Worm (Caenorhabditis elegans) whole organism, L1 larva: ENCODE measurements around the gene mpz-5.

Experiments used
- C04F5.9 ChIP-seq: sonication (generic microtip); optimal IDR thresholded peaks from 2 replicates; lab custom pipeline; 2016; ENCODE audit warnings: missing genetic modification characterization, missing compliant biosample characterization
- C16A3.4 ChIP-seq: fragments of 150-350 bp; optimal IDR thresholded peaks from 2 replicates; lab custom pipeline; 2014; ENCODE audit warnings: missing biosample characterization, missing genetic modification characterization
- Y116A8C.19 ChIP-seq: sonication (generic microtip); optimal IDR thresholded peaks from 2 replicates; lab custom pipeline; 2016; ENCODE audit warnings: missing compliant biosample characterization, missing genetic modification characterization, borderline replicate concordance
- aha-1 ChIP-seq: fragments of 150-350 bp; optimal IDR thresholded peaks from 2 replicates; lab custom pipeline; 2014; ENCODE audit warnings: missing biosample characterization, missing genetic modification characterization
- aly-2 ChIP-seq: fragments of 150-350 bp; optimal IDR thresholded peaks from 2 replicates; lab custom pipeline; 2014; ENCODE audit warnings: missing biosample characterization, missing genetic modification characterization
- blmp-1 ChIP-seq: fragments of 150-350 bp; optimal IDR thresholded peaks from 2 replicates; lab custom pipeline; 2014; ENCODE audit warnings: missing biosample characterization, missing genetic modification characterization
- ceh-63 ChIP-seq: fragments of 200-800 bp; sonication (Bioruptor generic); optimal IDR thresholded peaks from 2 replicates; lab custom pipeline; 2018; ENCODE audit warnings: mild to moderate bottlenecking, missing genetic modification characterization, missing compliant biosample characterization
- ceh-8 ChIP-seq: fragments of 200-800 bp; sonication (Bioruptor generic); optimal IDR thresholded peaks from 2 replicates; lab custom pipeline; 2018; ENCODE audit warnings: mild to moderate bottlenecking, missing genetic modification characterization, moderate library complexity, missing compliant biosample characterization
- ceh-82 ChIP-seq, 3 experiments: fragments of 150-350 bp in 1 of 3; sonication (generic microtip) in 2 of 3; optimal IDR thresholded peaks; 2 replicates each; lab custom pipeline; 2014 to 2017; ENCODE audit warnings: missing biosample characterization in 3 of 3, missing genetic modification characterization in 3 of 3
- ceh-88 ChIP-seq: fragments of 200-800 bp; sonication (Bioruptor generic); IDR thresholded peaks from 2 replicates; pipeline ENCODE4 v1.3.6; 2022; ENCODE audit warnings: missing genetic modification characterization, missing compliant biosample characterization
- ceh-90 ChIP-seq: sonication (generic microtip); optimal IDR thresholded peaks from 2 replicates; lab custom pipeline; 2016; ENCODE audit warnings: missing genetic modification characterization, missing compliant biosample characterization
- ces-1 ChIP-seq: fragments of 150-350 bp; optimal IDR thresholded peaks from 2 replicates; lab custom pipeline; 2014; ENCODE audit warnings: missing biosample characterization, missing genetic modification reagents, missing genetic modification characterization
- dpl-1 ChIP-seq, 3 experiments: fragments of 150-350 bp in 2 of 3; sonication (generic microtip) in 1 of 3; optimal IDR thresholded peaks; 2 replicates each; lab custom pipeline; 2014 to 2017; ENCODE audit warnings: missing biosample characterization in 3 of 3, missing genetic modification characterization in 3 of 3, missing genetic modification reagents in 3 of 3
- efl-1 ChIP-seq, 4 experiments: fragments of 150-350 bp; optimal IDR thresholded peaks in 3 of 4; peaks in 1 of 4; 1 replicate in 1 of 4; 2 replicates in 3 of 4; lab custom pipeline; 2014; ENCODE audit warnings: missing biosample characterization in 2 of 4, missing genetic modification characterization in 2 of 4, missing genetic modification reagents in 2 of 4
- efl-3 ChIP-seq: fragments of 200-800 bp; sonication (Bioruptor generic); optimal IDR thresholded peaks from 2 replicates; lab custom pipeline; 2018; ENCODE audit warnings: mild to moderate bottlenecking, missing genetic modification characterization, missing compliant biosample characterization
- egl-27 ChIP-seq, 2 experiments: fragments of 150-350 bp in 1 of 2; sonication (generic microtip); optimal IDR thresholded peaks; 3 replicates each; lab custom pipeline; 2017 to 2018; ENCODE audit warnings: missing biosample characterization in 2 of 2, missing genetic modification characterization in 2 of 2, missing genetic modification reagents in 2 of 2
- elt-3 ChIP-seq, 6 experiments: fragments of 150-350 bp in 1 of 6; sonication (generic microtip); optimal IDR thresholded peaks; 2 replicates each; lab custom pipeline; 2017 to 2018; ENCODE audit warnings: missing biosample characterization in 6 of 6, missing genetic modification characterization in 6 of 6, inconsistent platforms in 1 of 6
- ets-5 ChIP-seq: fragments of 200-800 bp; sonication (Bioruptor generic); IDR thresholded peaks from 2 replicates; pipeline ENCODE4 v1.3.6; 2022; ENCODE audit warnings: missing genetic modification characterization, missing compliant biosample characterization
- fkh-4 ChIP-seq: sonication (generic microtip); optimal IDR thresholded peaks from 2 replicates; lab custom pipeline; 2016; ENCODE audit warnings: missing compliant biosample characterization, missing genetic modification characterization, borderline replicate concordance
- hlh-17 ChIP-seq: fragments of 200-800 bp; sonication (Bioruptor generic); optimal IDR thresholded peaks from 2 replicates; lab custom pipeline; 2018; ENCODE audit warnings: missing genetic modification characterization, mild to moderate bottlenecking, missing compliant biosample characterization, moderate library complexity, borderline replicate concordance
- hlh-4 ChIP-seq: sonication (generic microtip); optimal IDR thresholded peaks from 2 replicates; lab custom pipeline; 2016; ENCODE audit warnings: mild to moderate bottlenecking, missing genetic modification characterization, missing compliant biosample characterization
- irx-1 ChIP-seq: sonication (generic microtip); optimal IDR thresholded peaks from 2 replicates; lab custom pipeline; 2016; ENCODE audit warnings: missing genetic modification characterization, missing compliant biosample characterization
- lin-13 ChIP-seq: fragments of 150-350 bp; optimal IDR thresholded peaks from 2 replicates; lab custom pipeline; 2014; ENCODE audit warnings: missing biosample characterization, missing genetic modification reagents, missing genetic modification characterization
- lin-14 ChIP-seq: fragments of 200-800 bp; sonication (Bioruptor generic); optimal IDR thresholded peaks from 2 replicates; lab custom pipeline; 2018; ENCODE audit warnings: mild to moderate bottlenecking, missing genetic modification characterization, moderate library complexity, missing compliant biosample characterization
- lin-15B ChIP-seq: fragments of 150-350 bp; sonication (generic microtip); optimal IDR thresholded peaks from 3 replicates; lab custom pipeline; 2014; ENCODE audit warnings: missing biosample characterization, missing genetic modification characterization
- lin-39 ChIP-seq: fragments of 150-350 bp; optimal IDR thresholded peaks from 2 replicates; lab custom pipeline; 2014; ENCODE audit warnings: missing biosample characterization, missing genetic modification reagents, missing genetic modification characterization
- lir-3 ChIP-seq: sonication (generic microtip); optimal IDR thresholded peaks from 2 replicates; lab custom pipeline; 2016; ENCODE audit warnings: mild to moderate bottlenecking, missing genetic modification characterization, moderate library complexity, missing compliant biosample characterization; ENCODE audit not compliant: poor library complexity
- mab-9 ChIP-seq: fragments of 200-800 bp; sonication (Bioruptor generic); IDR thresholded peaks from 2 replicates; pipeline ENCODE4 v1.3.6; 2022; ENCODE audit warnings: missing genetic modification reagents, missing genetic modification characterization, missing compliant biosample characterization
- mef-2 ChIP-seq: fragments of 150-350 bp; optimal IDR thresholded peaks from 2 replicates; lab custom pipeline; 2014; ENCODE audit warnings: missing biosample characterization, missing genetic modification characterization
- nhr-11 ChIP-seq: fragments of 150-350 bp; optimal IDR thresholded peaks from 2 replicates; lab custom pipeline; 2014; ENCODE audit warnings: missing biosample characterization, missing genetic modification characterization
- nhr-20 ChIP-seq: sonication (generic microtip); optimal IDR thresholded peaks from 2 replicates; lab custom pipeline; 2016; ENCODE audit warnings: mild to moderate bottlenecking, missing genetic modification characterization, missing compliant biosample characterization
- nhr-237 ChIP-seq: fragments of 150-350 bp; optimal IDR thresholded peaks from 2 replicates; lab custom pipeline; 2014; ENCODE audit warnings: missing biosample characterization, missing genetic modification characterization
- nhr-28 ChIP-seq: fragments of 150-350 bp; optimal IDR thresholded peaks from 2 replicates; lab custom pipeline; 2014; ENCODE audit warnings: missing biosample characterization, missing genetic modification characterization
- nhr-47 ChIP-seq: sonication (generic microtip); optimal IDR thresholded peaks from 2 replicates; lab custom pipeline; 2016; ENCODE audit warnings: mild to moderate bottlenecking, missing genetic modification characterization, moderate library complexity, missing compliant biosample characterization
- nhr-76 ChIP-seq: sonication (generic microtip); optimal IDR thresholded peaks from 2 replicates; lab custom pipeline; 2017; ENCODE audit warnings: missing biosample characterization, missing genetic modification characterization
- nhr-85 ChIP-seq: sonication (generic microtip); peaks from one replicate; lab custom pipeline; 2016; ENCODE audit warnings: missing genetic modification characterization, inconsistent platforms, missing compliant biosample characterization
- pax-3 ChIP-seq: fragments of 200-800 bp; sonication (Bioruptor generic); optimal IDR thresholded peaks from 2 replicates; lab custom pipeline; 2018; ENCODE audit warnings: mild to moderate bottlenecking, missing genetic modification characterization, moderate library complexity, missing compliant biosample characterization
- rnt-1 ChIP-seq: sonication (generic microtip); optimal IDR thresholded peaks from 2 replicates; lab custom pipeline; 2016; ENCODE audit warnings: mild to moderate bottlenecking, missing genetic modification characterization, moderate library complexity, missing compliant biosample characterization
- skn-1 ChIP-seq: fragments of 150-350 bp; optimal IDR thresholded peaks from 2 replicates; lab custom pipeline; 2014; ENCODE audit warnings: missing biosample characterization, missing genetic modification characterization
- snu-23 ChIP-seq: sonication (generic microtip); optimal IDR thresholded peaks from 2 replicates; lab custom pipeline; 2016; ENCODE audit warnings: missing genetic modification characterization, missing compliant biosample characterization
- sox-4 ChIP-seq: sonication (generic microtip); optimal IDR thresholded peaks from 2 replicates; lab custom pipeline; 2016; ENCODE audit warnings: missing genetic modification characterization, missing compliant biosample characterization
- sptf-1 ChIP-seq: fragments of 150-350 bp; optimal IDR thresholded peaks from 2 replicates; lab custom pipeline; 2014; ENCODE audit warnings: missing biosample characterization, missing genetic modification characterization
- sup-37 ChIP-seq: fragments of 200-800 bp; sonication (Bioruptor generic); optimal IDR thresholded peaks from 2 replicates; lab custom pipeline; 2018; ENCODE audit warnings: mild to moderate bottlenecking, missing genetic modification characterization, missing compliant biosample characterization
- swsn-7 ChIP-seq: sonication (generic microtip); optimal IDR thresholded peaks from 2 replicates; lab custom pipeline; 2016; ENCODE audit warnings: missing genetic modification characterization, missing compliant biosample characterization
- tbx-2 ChIP-seq: sonication (generic microtip); optimal IDR thresholded peaks from 2 replicates; lab custom pipeline; 2016; ENCODE audit warnings: missing genetic modification characterization, missing compliant biosample characterization
- tlp-1 ChIP-seq: fragments of 150-350 bp; optimal IDR thresholded peaks from 2 replicates; lab custom pipeline; 2014; ENCODE audit warnings: missing biosample characterization, missing genetic modification characterization
- unc-130 ChIP-seq: fragments of 150-350 bp; optimal IDR thresholded peaks from 2 replicates; lab custom pipeline; 2017; ENCODE audit warnings: missing biosample characterization, missing genetic modification characterization, inconsistent platforms
- unc-30 ChIP-seq: sonication (generic microtip); optimal IDR thresholded peaks from 2 replicates; lab custom pipeline; 2017; ENCODE audit warnings: missing biosample characterization, missing genetic modification characterization
- unc-62 ChIP-seq: fragments of 150-350 bp; optimal IDR thresholded peaks from 2 replicates; lab custom pipeline; 2014; ENCODE audit warnings: missing biosample characterization, missing genetic modification reagents, missing genetic modification characterization
- xbp-1 ChIP-seq: sonication (generic microtip); optimal IDR thresholded peaks from 2 replicates; lab custom pipeline; 2016; ENCODE audit warnings: missing genetic modification characterization, missing compliant biosample characterization
- zag-1 ChIP-seq: fragments of 150-350 bp; optimal IDR thresholded peaks from 2 replicates; lab custom pipeline; 2014; ENCODE audit warnings: missing biosample characterization, missing genetic modification characterization
- ztf-4 ChIP-seq: fragments of 150-350 bp; optimal IDR thresholded peaks from 2 replicates; lab custom pipeline; 2014; ENCODE audit warnings: missing biosample characterization, missing genetic modification characterization

mpz-5 gene

ce11 chrIV:10380626-10381025 lies 7.0 kb upstream of the mpz-5 start (continued):
- no peak for TF ChIP-seq lin-13 (GFP tag; lab: Kevin White, UChicago)
- no peak for TF ChIP-seq nhr-76 (tag; lab: Kevin White, UChicago)
- TF ChIP-seq snu-23 (GFP tag; lab: Kevin White, UChicago), result peak; percentile 61
- TF ChIP-seq zag-1, result no peak
- peak; percentile 32 to 36 for TF ChIP-seq efl-1 (optimal IDR thresholded peaks at IDR 0.05; lab: Kevin White, UChicago)
- TF ChIP-seq efl-1 (GFP tag; optimal IDR thresholded peaks at IDR 0.05 in 1 of 2; lab: Kevin White, UChicago), result peak; percentile 41 to 94
- TF ChIP-seq unc-62, result no peak
- TF ChIP-seq nhr-47 (tag; lab: Kevin White, UChicago), result peak; percentile 55
- no peak for TF ChIP-seq C16A3.4
- TF ChIP-seq lin-14 (GFP tag; lab: Kevin White, UChicago), result peak; percentile 85
- TF ChIP-seq nhr-237 (tag; lab: Kevin White, UChicago), result no peak
- TF ChIP-seq rnt-1, result peak; percentile 68
- no peak for TF ChIP-seq hlh-4 (tag; lab: Kevin White, UChicago)
- no peak for TF ChIP-seq ceh-90 (tag; lab: Kevin White, UChicago)
- TF ChIP-seq mab-9, result no peak
- TF ChIP-seq ceh-82 (tag; optimal IDR thresholded peaks at IDR 0.05; lab: Kevin White, UChicago), result peak in 1 of 3 experiments; percentile 34
- peak; percentile 77 for TF ChIP-seq nhr-85
- TF ChIP-seq blmp-1 (tag; lab: Kevin White, UChicago), result peak; percentile 60
- no peak for TF ChIP-seq sup-37 (GFP tag; lab: Kevin White, UChicago)
- no peak for TF ChIP-seq tlp-1 (tag; lab: Kevin White, UChicago)
- no peak for TF ChIP-seq ceh-63
- no peak for TF ChIP-seq ceh-88 (GFP tag; lab: Robert Waterston, UW)
- TF ChIP-seq efl-3 (GFP tag; lab: Kevin White, UChicago), result no peak
- peak; percentile 36 for TF ChIP-seq ztf-4 (tag; lab: Kevin White, UChicago)
- peak in 1 of 6 experiments; percentile 48 for TF ChIP-seq elt-3 (tag; optimal IDR thresholded peaks at IDR 0.05; lab: Kevin White, UChicago)
- TF ChIP-seq dpl-1 (GFP tag; optimal IDR thresholded peaks at IDR 0.05; lab: Kevin White, UChicago), result peak; percentile 12 to 24 (median 16)
- TF ChIP-seq ceh-8, result no peak
- no peak for TF ChIP-seq skn-1 (tag; lab: Kevin White, UChicago)
- no peak for TF ChIP-seq lin-39 (tag; lab: Kevin White, UChicago)
- TF ChIP-seq sox-4 (tag; lab: Kevin White, UChicago), result no peak
- no peak for TF ChIP-seq aly-2 (tag; lab: Kevin White, UChicago)
- TF ChIP-seq irx-1, result no peak
- TF ChIP-seq unc-30 (tag; lab: Kevin White, UChicago), result no peak
- TF ChIP-seq lin-15B (tag; lab: Kevin White, UChicago), result no peak
- no peak for TF ChIP-seq C04F5.9 (tag; lab: Kevin White, UChicago)
- TF ChIP-seq sptf-1 (tag; lab: Kevin White, UChicago), result no peak
- TF ChIP-seq nhr-11 (tag; lab: Kevin White, UChicago), result no peak
- TF ChIP-seq nhr-28 (tag; lab: Kevin White, UChicago), result no peak
- TF ChIP-seq ces-1, result no peak
- no peak for TF ChIP-seq unc-130 (tag; lab: Kevin White, UChicago)
- no peak for TF ChIP-seq lir-3 (tag; lab: Kevin White, UChicago)
- TF ChIP-seq mef-2 (tag; lab: Kevin White, UChicago), result no peak
- TF ChIP-seq tbx-2 (tag; lab: Kevin White, UChicago), result peak; percentile 50
- peak; percentile 34 for TF ChIP-seq swsn-7 (tag; lab: Kevin White, UChicago)
- peak; percentile 60 for TF ChIP-seq nhr-20 (tag; lab: Kevin White, UChicago)
- no peak for TF ChIP-seq ets-5 (GFP tag; lab: Robert Waterston, UW)
- TF ChIP-seq fkh-4 (tag; lab: Kevin White, UChicago), result no peak
- no peak for TF ChIP-seq Y116A8C.19 (tag; lab: Kevin White, UChicago)
- peak; percentile 12 for TF ChIP-seq xbp-1 (tag; lab: Kevin White, UChicago)
- TF ChIP-seq egl-27 (tag; optimal IDR thresholded peaks at IDR 0.05; lab: Kevin White, UChicago), result no peak
- peak; percentile 51 for TF ChIP-seq pax-3
- no peak for TF ChIP-seq aha-1 (tag; lab: Kevin White, UChicago)
- no peak for TF ChIP-seq hlh-17 (GFP tag; lab: Kevin White, UChicago)
